Worm (Caenorhabditis elegans): ENCODE data around the gene ZC449.7.

The ZC449.7 gene

DNA sequence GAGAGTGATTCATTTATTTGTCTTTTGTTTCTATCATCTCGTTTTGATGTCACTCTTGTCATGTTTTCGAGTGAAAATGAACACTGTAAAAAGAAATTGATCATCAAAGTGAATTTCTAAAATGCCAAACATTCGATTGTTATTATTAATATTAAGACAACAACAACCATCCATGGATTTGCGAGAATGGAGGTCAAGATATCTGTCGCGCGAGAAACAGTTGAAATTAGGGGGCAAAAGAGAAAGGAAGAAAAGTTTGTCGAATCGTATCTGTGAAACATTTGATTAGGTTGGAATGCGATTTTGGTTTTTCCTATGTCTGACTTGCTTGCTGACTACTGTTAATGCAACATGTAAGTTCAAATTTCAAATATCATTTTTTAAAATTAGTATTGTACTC lies 7.1 kb downstream of the ZC449.7 start, which contains the start of gene ZC449.2:
Gene ZC449.2 (plus strand): TSS at position 290 of the 400 bp plus-strand sequence.
- TF ChIP-seq tbx-8 (GFP tag; optimal IDR thresholded peaks at IDR 0.05) (no peak), ceh-83 (GFP tag; optimal IDR thresholded peaks at IDR 0.05) (no peak), lsy-2 (tag; optimal IDR thresholded peaks at IDR 0.05) (no peak), mab-5 (tag; optimal IDR thresholded peaks at IDR 0.05) (no peak), ces-1 (GFP tag; optimal IDR thresholded peaks at IDR 0.05) (no peak), elt-1 (tag; optimal IDR thresholded peaks at IDR 0.05; ENCODE audit: borderline replicate concordance, insufficient read depth) (no peak), nhr-76 (tag; optimal IDR thresholded peaks at IDR 0.05) (no peak), elt-3 (tag; optimal IDR thresholded peaks at IDR 0.05) (no peak), unc-120 (tag; optimal IDR thresholded peaks at IDR 0.05; ENCODE audit: poor library complexity, severe bottlenecking) (no peak), nhr-2 (tag; optimal IDR thresholded peaks at IDR 0.05) (no peak), blmp-1 (tag; optimal IDR thresholded peaks at IDR 0.05) (no peak), nhr-12 (tag; optimal IDR thresholded peaks at IDR 0.05) (no peak), mls-2 (tag; optimal IDR thresholded peaks at IDR 0.05) (no peak), M03D4.4 (tag; optimal IDR thresholded peaks at IDR 0.05) (no peak), lin-32 (GFP tag; optimal IDR thresholded peaks at IDR 0.05) (no peak), ceh-39 (tag; optimal IDR thresholded peaks at IDR 0.05) (no peak), unc-62 (GFP tag; optimal IDR thresholded peaks at IDR 0.05) (no peak)

ce11 chrX:5022682-5023081 lies 8.8 kb downstream of the ZC449.7 start:
- peak; percentile 72 for TF ChIP-seq cnd-1 (tag; optimal IDR thresholded peaks at IDR 0.05)
- TF ChIP-seq flh-1 (GFP tag; optimal IDR thresholded peaks at IDR 0.05), result no peak
- TF ChIP-seq unc-39 (tag; optimal IDR thresholded peaks at IDR 0.05), result no peak
- peak; percentile 36 for TF ChIP-seq unc-120 (tag; optimal IDR thresholded peaks at IDR 0.05; ENCODE audit: poor library complexity, severe bottlenecking)
- peak; percentile 60 for TF ChIP-seq tbx-8 (GFP tag; optimal IDR thresholded peaks at IDR 0.05)
- TF ChIP-seq sem-2 (GFP tag; optimal IDR thresholded peaks at IDR 0.05), result peak; percentile 67
- peak; percentile 28 for TF ChIP-seq bed-3 (GFP tag; optimal IDR thresholded peaks at IDR 0.05)
- TF ChIP-seq nhr-237 (tag; optimal IDR thresholded peaks at IDR 0.05), result no peak
- TF ChIP-seq blmp-1 (tag; optimal IDR thresholded peaks at IDR 0.05), result no peak
- no peak for TF ChIP-seq hlh-1 (tag; optimal IDR thresholded peaks at IDR 0.05)
- TF ChIP-seq lin-13 (tag; optimal IDR thresholded peaks at IDR 0.05), result no peak
- TF ChIP-seq ceh-43 (GFP tag; optimal IDR thresholded peaks at IDR 0.05), result peak; percentile 42
- TF ChIP-seq mls-2 (tag; optimal IDR thresholded peaks at IDR 0.05), result peak; percentile 58
- no peak for TF ChIP-seq nhr-12 (tag; optimal IDR thresholded peaks at IDR 0.05)
- TF ChIP-seq lin-32 (GFP tag; optimal IDR thresholded peaks at IDR 0.05), result peak; percentile 26
- TF ChIP-seq M03D4.4 (tag; optimal IDR thresholded peaks at IDR 0.05), result peak; percentile 80
- TF ChIP-seq drap-1 (GFP tag; optimal IDR thresholded peaks at IDR 0.05), result peak; percentile 67
- peak; percentile 36 for TF ChIP-seq ham-2 (GFP tag; optimal IDR thresholded peaks at IDR 0.05)
- TF ChIP-seq zip-8 (tag; optimal IDR thresholded peaks at IDR 0.05), result no peak
- TF ChIP-seq ztf-11 (tag; optimal IDR thresholded peaks at IDR 0.05), result no peak
- TF ChIP-seq elt-1 (tag; optimal IDR thresholded peaks at IDR 0.05; ENCODE audit: borderline replicate concordance, insufficient read depth), result no peak
- peak; percentile 84 for TF ChIP-seq sptf-1 (tag; optimal IDR thresholded peaks at IDR 0.05)
- TF ChIP-seq ceh-83 (GFP tag; optimal IDR thresholded peaks at IDR 0.05), result peak; percentile 77

DNA sequence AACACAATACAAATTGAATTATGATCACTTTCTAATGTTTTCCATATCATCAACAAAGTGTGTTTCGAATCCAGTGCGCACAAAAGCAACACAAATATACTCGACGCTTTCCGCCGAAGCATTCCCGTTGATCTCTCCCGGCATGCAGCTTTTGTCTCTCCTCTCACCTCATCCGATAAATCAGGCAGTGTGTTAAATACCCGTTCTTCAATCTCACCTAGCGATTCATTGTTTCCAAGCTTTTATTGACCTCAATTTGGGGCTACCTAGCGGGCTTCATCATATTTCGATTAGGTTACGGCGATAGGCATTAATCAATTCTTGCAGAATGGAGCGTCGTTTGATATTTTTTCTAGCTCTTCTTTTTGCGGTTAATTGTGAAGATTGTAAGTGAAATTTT lies 10.4 kb downstream of the ZC449.7 start, which contains the start of gene ZC449.1:
Gene ZC449.1 (plus strand): TSS at position 121 of the 400 bp plus-strand sequence.
- TF ChIP-seq unc-39 (tag; optimal IDR thresholded peaks at IDR 0.05), result no peak
- TF ChIP-seq ham-2 (GFP tag; optimal IDR thresholded peaks at IDR 0.05), result peak; percentile 51
- TF ChIP-seq sem-2 (GFP tag; optimal IDR thresholded peaks at IDR 0.05), result no peak
- TF ChIP-seq nhr-237 (tag; optimal IDR thresholded peaks at IDR 0.05), result no peak
- TF ChIP-seq snpc-4 (tag; optimal IDR thresholded peaks at IDR 0.05), result no peak
- no peak for TF ChIP-seq ces-1 (GFP tag; optimal IDR thresholded peaks at IDR 0.05)

DNA sequence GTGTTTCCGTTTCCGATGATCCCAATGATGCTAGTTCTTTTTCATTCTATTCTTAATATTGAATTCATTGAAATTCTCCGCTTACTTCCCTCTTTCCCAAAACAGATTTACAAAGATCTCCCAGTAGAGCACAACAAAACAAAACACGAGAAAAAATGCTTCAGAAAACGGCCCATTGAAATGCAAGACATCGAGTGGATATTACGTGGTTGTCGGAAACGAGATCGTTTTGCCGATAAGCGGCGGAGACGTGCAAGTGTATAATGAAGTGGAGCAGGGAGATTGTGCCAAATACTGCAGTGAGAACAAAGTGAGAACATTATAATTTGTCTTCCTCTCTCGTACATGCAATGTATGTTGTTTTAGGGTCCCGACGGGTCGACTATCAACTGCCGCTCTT lies 12.6 kb downstream of the ZC449.7 start:
- TF ChIP-seq M03D4.4 (tag; optimal IDR thresholded peaks at IDR 0.05) (no peak), zip-8 (tag; optimal IDR thresholded peaks at IDR 0.05) (no peak), tbx-8 (GFP tag; optimal IDR thresholded peaks at IDR 0.05) (no peak), drap-1 (GFP tag; optimal IDR thresholded peaks at IDR 0.05) (no peak), nhr-237 (tag; optimal IDR thresholded peaks at IDR 0.05) (no peak), nhr-76 (tag; optimal IDR thresholded peaks at IDR 0.05) (no peak), bed-3 (GFP tag; optimal IDR thresholded peaks at IDR 0.05) (no peak)
